Worm (Caenorhabditis elegans) whole organism, late embryonic: Measurements from ENCODE around the gene F21H7.3.

Experiments used
- F13H6.1 ChIP-seq: sonication (generic microtip); optimal IDR thresholded peaks from 2 replicates; lab custom pipeline; 2016; ENCODE audit warnings: missing genetic modification characterization, missing compliant biosample characterization
- ama-1 ChIP-seq: fragments of 150-350 bp; optimal IDR thresholded peaks from 2 replicates; lab custom pipeline; 2014
- ceh-48 ChIP-seq: sonication (generic microtip); optimal IDR thresholded peaks from 2 replicates; lab custom pipeline; 2016; ENCODE audit warnings: missing genetic modification characterization, inconsistent platforms, missing compliant biosample characterization
- rnt-1 ChIP-seq: sonication (generic microtip); optimal IDR thresholded peaks from 2 replicates; lab custom pipeline; 2016; ENCODE audit warnings: missing genetic modification characterization, missing compliant biosample characterization
- sox-4 ChIP-seq: sonication (generic microtip); optimal IDR thresholded peaks from 2 replicates; lab custom pipeline; 2017; ENCODE audit warnings: mild to moderate bottlenecking, missing genetic modification characterization, inconsistent platforms, missing compliant biosample characterization

- no peak for TF ChIP-seq ama-1 (lab: Kevin White, UChicago)
- no peak for TF ChIP-seq rnt-1 (tag; lab: Kevin White, UChicago)
- no peak for TF ChIP-seq ceh-48 (tag; lab: Kevin White, UChicago)
- no peak for TF ChIP-seq F13H6.1 (tag; lab: Kevin White, UChicago)
- TF ChIP-seq sox-4 (tag; lab: Kevin White, UChicago): no peak
Measured at ce11 chrV:16258142-16258541, 23.1 kb upstream of the F21H7.3 start, which contains the start of gene nhr-218.
